ENCODE assay signal across 1 worm cellular context in genomic region chrV:16591992-16592798, ce11.
TF ChIP-seq lines count a peak whose summit lies in the region.

Gene srh-269, minus strand, starts transcription at chrV:16592042.

TF ChIP-seq in whole organism, L4 larva, 104 proteins besides CTCF, POLR2A, EP300 and RAD21 (continued from another document):
- TF ChIP-seq pqm-1 (tag; optimal IDR thresholded peaks at IDR 0.05; lab: Kevin White, UChicago) (no peak), unc-39 (tag; optimal IDR thresholded peaks at IDR 0.05; lab: Kevin White, UChicago) (no peak), lir-3 (tag; optimal IDR thresholded peaks at IDR 0.05; lab: Kevin White, UChicago) (peak; percentile 25), ceh-62 (tag; optimal IDR thresholded peaks at IDR 0.05; lab: Kevin White, UChicago) (no peak), nhr-42 (GFP tag; IDR thresholded peaks at IDR 0.05; lab: Robert Waterston, UW) (peak; percentile 83), ZK546.5 (tag; optimal IDR thresholded peaks at IDR 0.05; lab: Kevin White, UChicago) (no peak), nhr-11 (tag; optimal IDR thresholded peaks at IDR 0.05; lab: Kevin White, UChicago) (peak; percentile 69), lin-13 (GFP tag; optimal IDR thresholded peaks at IDR 0.05; lab: Kevin White, UChicago) (peak; percentile 38), daf-19 (GFP tag; conservative IDR thresholded peaks at IDR 0.05; lab: Robert Waterston, UW) (peak; percentile 86; the same call in 1 of the 2 replicates), cey-2 (tag; optimal IDR thresholded peaks at IDR 0.05; lab: Kevin White, UChicago; ENCODE audit: borderline replicate concordance, insufficient read depth) (no peak), aha-1 (tag; lab: Kevin White, UChicago) (peak; percentile 93), tag-97 (GFP tag; IDR thresholded peaks at IDR 0.05; lab: Robert Waterston, UW) (no peak), lin-15B (tag; optimal IDR thresholded peaks at IDR 0.05; lab: Kevin White, UChicago) (no peak), zip-2 (tag; optimal IDR thresholded peaks at IDR 0.05; lab: Kevin White, UChicago) (no peak), nhr-48 (tag; optimal IDR thresholded peaks at IDR 0.05; lab: Kevin White, UChicago) (peak; percentile 55), ctbp-1 (GFP tag; IDR thresholded peaks at IDR 0.05; lab: Robert Waterston, UW) (peak; percentile 80), T20F7.1 (GFP tag; optimal IDR thresholded peaks at IDR 0.05; lab: Kevin White, UChicago) (peak; percentile 50), snpc-4 (tag; optimal IDR thresholded peaks at IDR 0.05; lab: Kevin White, UChicago) (no peak), ceh-32 (tag; optimal IDR thresholded peaks at IDR 0.05; lab: Kevin White, UChicago; ENCODE audit: poor library complexity) (no peak), hlh-11 (tag; optimal IDR thresholded peaks at IDR 0.05; lab: Kevin White, UChicago) (peak; percentile 81), ceh-28 (tag; optimal IDR thresholded peaks at IDR 0.05; lab: Kevin White, UChicago) (no peak), saeg-2 (GFP tag; IDR thresholded peaks at IDR 0.05; lab: Robert Waterston, UW) (peak; percentile 65; the same call in 1 of the 2 replicates), ces-1 (GFP tag; optimal IDR thresholded peaks at IDR 0.05; lab: Kevin White, UChicago) (no peak), egl-27 (tag; optimal IDR thresholded peaks at IDR 0.05; lab: Kevin White, UChicago) (no peak), lin-39 (tag; optimal IDR thresholded peaks at IDR 0.05; lab: Kevin White, UChicago) (no peak), Y75B8A.6 (GFP tag; IDR thresholded peaks at IDR 0.05; lab: Robert Waterston, UW) (peak; percentile 93)
TF ChIP-seq in whole organism, L4 larva: peak in this region for 65.
